Fruit fly (Drosophila melanogaster) whole organism, embryonic: ENCODE measurements around the gene MRG15.
A peak's percentile ranks its signal among the peaks of the same experiment; 100 is the strongest.

Experiments used
- Adf1 ChIP-seq: fragments of 200-800 bp; sonication (Bioruptor generic); IDR thresholded peaks from 2 replicates; pipeline ENCODE4 v1.3.6; 2022; ENCODE audit warnings: missing biosample characterization, missing genetic modification characterization
- Bgb ChIP-seq: fragments of 200-800 bp; sonication (Bioruptor generic); IDR thresholded peaks from 2 replicates; pipeline ENCODE4 v1.3.6; 2022; ENCODE audit warnings: missing biosample characterization, missing genetic modification characterization; ENCODE audit not compliant: partially characterized antibody
- C15 ChIP-seq: fragments of 200-800 bp; sonication (Bioruptor generic); IDR thresholded peaks from 3 replicates; pipeline ENCODE4 v1.3.6; 2022; ENCODE audit warnings: missing biosample characterization, missing genetic modification characterization
- CG10147 ChIP-seq: fragments of 200-800 bp; sonication (Bioruptor generic); optimal IDR thresholded peaks from 2 replicates; lab custom pipeline; 2019; ENCODE audit warnings: missing biosample characterization, mild to moderate bottlenecking, missing genetic modification characterization, moderate library complexity
- CG10431 ChIP-seq: fragments of 200-800 bp; sonication (Bioruptor generic); optimal IDR thresholded peaks from 3 replicates; lab custom pipeline; 2018; ENCODE audit warnings: missing biosample characterization, mild to moderate bottlenecking, missing genetic modification characterization
- CG10979 ChIP-seq: fragments of 200-800 bp; sonication (Bioruptor generic); optimal IDR thresholded peaks from 2 replicates; lab custom pipeline; 2018; ENCODE audit warnings: missing biosample characterization, mild to moderate bottlenecking, missing genetic modification characterization, moderate library complexity
- CG11247 ChIP-seq: fragments of 200-800 bp; sonication (Bioruptor generic); IDR thresholded peaks from 2 replicates; pipeline ENCODE4 v1.3.6; 2022; ENCODE audit warnings: missing biosample characterization, missing genetic modification characterization
- CG12155 ChIP-seq: fragments of 200-800 bp; sonication (Bioruptor generic); optimal IDR thresholded peaks from 3 replicates; lab custom pipeline; 2016; ENCODE audit warnings: missing biosample characterization, missing genetic modification characterization
- CG13123 ChIP-seq: fragments of 200-800 bp; sonication (Bioruptor generic); optimal IDR thresholded peaks from 2 replicates; lab custom pipeline; 2016; ENCODE audit warnings: missing biosample characterization, missing genetic modification characterization
- CG14014 ChIP-seq: fragments of 200-800 bp; sonication (Bioruptor generic); IDR thresholded peaks from 2 replicates; pipeline ENCODE4 v1.3.6; 2022; ENCODE audit warnings: missing biosample characterization, missing genetic modification characterization
- CG15696 ChIP-seq: fragments of 200-800 bp; sonication (Bioruptor generic); optimal IDR thresholded peaks from 2 replicates; lab custom pipeline; 2019; ENCODE audit warnings: missing biosample characterization, mild to moderate bottlenecking, missing genetic modification characterization, moderate library complexity
- CG16813 ChIP-seq: fragments of 200-800 bp; sonication (Bioruptor generic); IDR thresholded peaks from 3 replicates; pipeline ENCODE4 v1.3.6; 2022; ENCODE audit warnings: missing biosample characterization, missing genetic modification characterization; ENCODE audit not compliant: partially characterized antibody
- CG18599 ChIP-seq: fragments of 200-800 bp; sonication (Bioruptor generic); optimal IDR thresholded peaks from 3 replicates; lab custom pipeline; 2017; ENCODE audit warnings: missing biosample characterization, missing genetic modification characterization, mild to moderate bottlenecking, moderate library complexity, missing genetic modification reagents
- CG2199 ChIP-seq: fragments of 200-800 bp; sonication (Bioruptor generic); IDR thresholded peaks from 3 replicates; pipeline ENCODE4 v1.3.6; 2022; ENCODE audit warnings: missing biosample characterization, missing genetic modification characterization
- CG2712 ChIP-seq: fragments of 200-800 bp; optimal IDR thresholded peaks from 3 replicates; lab custom pipeline; 2019; ENCODE audit warnings: missing biosample characterization, mild to moderate bottlenecking, missing genetic modification characterization, moderate library complexity
- CG2889 ChIP-seq: fragments of 200-800 bp; sonication (Bioruptor generic); IDR thresholded peaks from 3 replicates; pipeline ENCODE4 v1.3.6; 2022; ENCODE audit warnings: missing biosample characterization, missing genetic modification characterization
- CG3281 ChIP-seq: fragments of 200-800 bp; sonication (Bioruptor generic); optimal IDR thresholded peaks from 3 replicates; lab custom pipeline; 2017; ENCODE audit warnings: missing biosample characterization, mild to moderate bottlenecking, missing genetic modification characterization
- CG33557 ChIP-seq: fragments of 200-800 bp; sonication (Bioruptor generic); optimal IDR thresholded peaks from 2 replicates; lab custom pipeline; 2019; ENCODE audit warnings: missing biosample characterization, mild to moderate bottlenecking, missing genetic modification characterization, moderate library complexity
- CG4282 ChIP-seq: fragments of 200-800 bp; sonication (Bioruptor generic); optimal IDR thresholded peaks from 2 replicates; lab custom pipeline; 2016; ENCODE audit warnings: missing biosample characterization, missing genetic modification characterization
- CG4328 ChIP-seq: fragments of 200-800 bp; sonication (Bioruptor generic); optimal IDR thresholded peaks from 3 replicates; lab custom pipeline; 2017; ENCODE audit warnings: missing biosample characterization, missing genetic modification reagents, missing genetic modification characterization
- CG4707 ChIP-seq: fragments of 200-800 bp; sonication (Bioruptor generic); optimal IDR thresholded peaks from 2 replicates; lab custom pipeline; 2018; ENCODE audit warnings: missing biosample characterization, mild to moderate bottlenecking, missing genetic modification characterization, moderate library complexity
- CG7372 ChIP-seq: fragments of 200-800 bp; sonication (Bioruptor generic); IDR thresholded peaks from 2 replicates; pipeline ENCODE4 v1.3.6; 2022; ENCODE audit warnings: missing biosample characterization, missing genetic modification characterization
- CG7786 ChIP-seq: fragments of 200-800 bp; sonication (Bioruptor generic); optimal IDR thresholded peaks from 2 replicates; lab custom pipeline; 2016; ENCODE audit warnings: missing biosample characterization, missing genetic modification characterization
- CG8765 ChIP-seq: fragments of 200-800 bp; sonication (Bioruptor generic); IDR thresholded peaks from 2 replicates; pipeline ENCODE4 v1.3.6; 2022; ENCODE audit warnings: missing biosample characterization, missing genetic modification characterization
- Chrac-16 ChIP-seq: fragments of 200-800 bp; sonication (Bioruptor generic); optimal IDR thresholded peaks from 3 replicates; lab custom pipeline; 2016; ENCODE audit warnings: missing biosample characterization, missing genetic modification characterization
- D19B ChIP-seq: fragments of 200-800 bp; sonication (Bioruptor generic); optimal IDR thresholded peaks from 2 replicates; lab custom pipeline; 2017; ENCODE audit warnings: missing biosample characterization, mild to moderate bottlenecking, missing genetic modification characterization
- E2f2 ChIP-seq: fragments of 200-800 bp; sonication (Bioruptor generic); IDR thresholded peaks from 2 replicates; pipeline ENCODE4 v1.3.6; 2022; ENCODE audit warnings: missing biosample characterization, missing genetic modification characterization
- Gug ChIP-seq: fragments of 200-800 bp; sonication (Bioruptor generic); IDR thresholded peaks from 4 replicates; pipeline ENCODE4 v1.3.6; 2022; ENCODE audit warnings: missing biosample characterization, missing genetic modification characterization
- Hmx ChIP-seq: fragments of 200-800 bp; sonication (Bioruptor generic); optimal IDR thresholded peaks from 2 replicates; lab custom pipeline; 2016; ENCODE audit warnings: missing biosample characterization, missing genetic modification characterization
- Hsf ChIP-seq: fragments of 200-800 bp; sonication (Bioruptor generic); optimal IDR thresholded peaks from 3 replicates; lab custom pipeline; 2016; ENCODE audit warnings: missing biosample characterization, missing genetic modification characterization
- Med ChIP-seq: fragments of 200-800 bp; sonication (Bioruptor generic); peaks from one replicate; lab custom pipeline; 2016; ENCODE audit warnings: missing biosample characterization, missing genetic modification characterization, mild to moderate bottlenecking, inconsistent platforms, moderate library complexity
- Optix ChIP-seq: fragments of 200-800 bp; sonication (Bioruptor generic); IDR thresholded peaks from 3 replicates; pipeline ENCODE4 v1.3.6; 2022; ENCODE audit warnings: missing biosample characterization, missing genetic modification characterization
- TFAM ChIP-seq: fragments of 200-800 bp; sonication (Bioruptor generic); optimal IDR thresholded peaks from 2 replicates; lab custom pipeline; 2017; ENCODE audit warnings: missing biosample characterization, missing genetic modification characterization, inconsistent platforms
- Tbp ChIP-seq: fragments of >200 bp; optimal IDR thresholded peaks from 2 replicates; lab custom pipeline; 2018; ENCODE audit warnings: missing biosample characterization, missing genetic modification characterization
- btn ChIP-seq: fragments of 200-800 bp; sonication (Bioruptor generic); optimal IDR thresholded peaks from 2 replicates; lab custom pipeline; 2016; ENCODE audit warnings: missing biosample characterization, missing genetic modification characterization
- cad ChIP-seq: fragments of >200 bp; optimal IDR thresholded peaks from 2 replicates; lab custom pipeline; 2017; ENCODE audit warnings: missing biosample characterization, missing genetic modification characterization
- crc ChIP-seq: fragments of 200-800 bp; sonication (Bioruptor generic); optimal IDR thresholded peaks from 2 replicates; lab custom pipeline; 2016; ENCODE audit warnings: missing biosample characterization, missing genetic modification characterization
- dm ChIP-seq: fragments of 200-800 bp; sonication (Bioruptor generic); optimal IDR thresholded peaks from 3 replicates; lab custom pipeline; 2016; ENCODE audit warnings: missing biosample characterization, missing genetic modification characterization
- emc ChIP-seq: fragments of 200-800 bp; sonication (Bioruptor generic); optimal IDR thresholded peaks from 2 replicates; lab custom pipeline; 2016; ENCODE audit warnings: missing biosample characterization, missing genetic modification characterization
- ewg ChIP-seq: fragments of 200-800 bp; sonication (Bioruptor generic); optimal IDR thresholded peaks from 3 replicates; lab custom pipeline; 2017; ENCODE audit warnings: mild to moderate bottlenecking, missing biosample characterization, missing genetic modification reagents, missing genetic modification characterization
- eyg ChIP-seq: fragments of 200-800 bp; sonication (Bioruptor generic); optimal IDR thresholded peaks from 3 replicates; lab custom pipeline; 2016; ENCODE audit warnings: missing biosample characterization, missing genetic modification characterization
- gro ChIP-seq: fragments of 200-800 bp; sonication (Bioruptor generic); optimal IDR thresholded peaks from 2 replicates; lab custom pipeline; 2016; ENCODE audit warnings: missing biosample characterization, missing genetic modification characterization
- ham ChIP-seq: fragments of 200-800 bp; sonication (Bioruptor generic); IDR thresholded peaks from 2 replicates; pipeline ENCODE4 v1.3.6; 2022; ENCODE audit warnings: missing biosample characterization, missing genetic modification characterization
- lab ChIP-seq: fragments of 200-800 bp; sonication (Bioruptor generic); optimal IDR thresholded peaks from 3 replicates; lab custom pipeline; 2017; ENCODE audit warnings: missing biosample characterization, missing genetic modification characterization, mild to moderate bottlenecking, moderate library complexity, missing genetic modification reagents
- nerfin-1 ChIP-seq: fragments of 200-800 bp; sonication (Bioruptor generic); optimal IDR thresholded peaks from 3 replicates; lab custom pipeline; 2019; ENCODE audit warnings: missing biosample characterization, mild to moderate bottlenecking, missing genetic modification characterization, moderate library complexity
- oc ChIP-seq: fragments of 200-800 bp; sonication (Bioruptor generic); optimal IDR thresholded peaks from 2 replicates; lab custom pipeline; 2018; ENCODE audit warnings: missing biosample characterization, mild to moderate bottlenecking, missing genetic modification characterization, moderate library complexity
- phol ChIP-seq: fragments of 200-800 bp; sonication (Bioruptor generic); optimal IDR thresholded peaks from 3 replicates; lab custom pipeline; 2018; ENCODE audit warnings: missing biosample characterization, mild to moderate bottlenecking, missing genetic modification characterization, moderate library complexity
- seq ChIP-seq: fragments of 200-800 bp; sonication (Bioruptor generic); IDR thresholded peaks from 2 replicates; pipeline ENCODE4 v1.3.6; 2022; ENCODE audit warnings: missing biosample characterization, missing genetic modification characterization
- sqz ChIP-seq: fragments of 200-800 bp; sonication (Bioruptor generic); optimal IDR thresholded peaks from 3 replicates; lab custom pipeline; 2018; ENCODE audit warnings: missing biosample characterization, mild to moderate bottlenecking, missing genetic modification characterization
- tll ChIP-seq, 2 experiments: fragments of 200-800 bp in 1 of 2; fragments of >200 bp in 1 of 2; sonication (Bioruptor generic) in 1 of 2; optimal IDR thresholded peaks; 2 replicates each; lab custom pipeline; 2017 to 2019; ENCODE audit warnings: missing biosample characterization in 2 of 2, missing genetic modification characterization in 2 of 2, mild to moderate bottlenecking in 1 of 2, moderate library complexity in 1 of 2
- tna ChIP-seq: fragments of 200-800 bp; sonication (Bioruptor generic); IDR thresholded peaks from 2 replicates; pipeline ENCODE4 v1.3.6; 2022; ENCODE audit warnings: missing biosample characterization, missing genetic modification characterization; ENCODE audit not compliant: partially characterized antibody
- vfl ChIP-seq: fragments of 200-800 bp; sonication (Bioruptor generic); optimal IDR thresholded peaks from 2 replicates; lab custom pipeline; 2016; ENCODE audit warnings: missing biosample characterization, missing genetic modification characterization

The MRG15 gene

dm6 chr3R:15287763-15288162 lies 9.9 kb upstream of the MRG15 start (continued):
- TF ChIP-seq gro (GFP tag; lab: Kevin White, UChicago) = peak; percentile 37
- no peak for TF ChIP-seq C15 (GFP tag; lab: Robert Waterston, UW)
- no peak for TF ChIP-seq ham (GFP tag; lab: Robert Waterston, UW)
- no peak for TF ChIP-seq tna (GFP tag; lab: Robert Waterston, UW)
- TF ChIP-seq phol (tag; lab: Kevin White, UChicago) = peak; percentile 55
- TF ChIP-seq CG10979 = no peak
- TF ChIP-seq CG14014 (GFP tag; lab: Robert Waterston, UW) = no peak
- TF ChIP-seq lab = no peak
- no peak for TF ChIP-seq CG4707 (GFP tag; lab: Kevin White, UChicago)
- no peak for TF ChIP-seq E2f2 (GFP tag; lab: Robert Waterston, UW)
- no peak for TF ChIP-seq CG12155
- no peak for TF ChIP-seq crc (GFP tag; lab: Kevin White, UChicago)
- TF ChIP-seq CG10147 = no peak
- TF ChIP-seq Hmx = no peak
- no peak for TF ChIP-seq cad (GFP tag; lab: Kevin White, UChicago)
- TF ChIP-seq eyg = no peak
- TF ChIP-seq CG4282 (GFP tag; lab: Kevin White, UChicago) = peak; percentile 46
- TF ChIP-seq CG13123 (GFP tag; lab: Kevin White, UChicago) = no peak
- no peak for TF ChIP-seq CG2199 (GFP tag; lab: Robert Waterston, UW)
- TF ChIP-seq emc (GFP tag; lab: Kevin White, UChicago) = no peak
- no peak for TF ChIP-seq CG8765
- TF ChIP-seq tll (GFP tag; optimal IDR thresholded peaks at IDR 0.05; lab: Kevin White, UChicago) = peak in 1 of 2 experiments; percentile 34
- TF ChIP-seq Hsf (GFP tag; lab: Kevin White, UChicago) = peak; percentile 24
- TF ChIP-seq TFAM = no peak
- no peak for TF ChIP-seq CG16813 (GFP tag; lab: Robert Waterston, UW)
- peak; percentile 91 for TF ChIP-seq sqz
- TF ChIP-seq Chrac-16 (GFP tag; lab: Kevin White, UChicago) = no peak
- TF ChIP-seq oc (tag; lab: Kevin White, UChicago) = peak; percentile 33
- TF ChIP-seq dm (GFP tag; lab: Kevin White, UChicago) = peak; percentile 90
- no peak for TF ChIP-seq CG11247 (GFP tag; lab: Robert Waterston, UW)
- no peak for TF ChIP-seq Adf1
- peak; percentile 19 for TF ChIP-seq CG2712 (tag; lab: Kevin White, UChicago)
- TF ChIP-seq btn (GFP tag; lab: Kevin White, UChicago) = no peak
- TF ChIP-seq vfl (GFP tag; lab: Kevin White, UChicago) = no peak
- TF ChIP-seq CG18599 = no peak
- no peak for TF ChIP-seq Optix
- TF ChIP-seq CG15696 (tag; lab: Kevin White, UChicago) = no peak
- TF ChIP-seq nerfin-1 (tag; lab: Kevin White, UChicago) = peak; percentile 23
- no peak for TF ChIP-seq Tbp (GFP tag; lab: Kevin White, UChicago)
- peak; percentile 86 for TF ChIP-seq Med
- no peak for TF ChIP-seq Gug (GFP tag; lab: Robert Waterston, UW)
- TF ChIP-seq ewg (GFP tag; lab: Kevin White, UChicago) = peak; percentile 25
- TF ChIP-seq D19B (GFP tag; lab: Kevin White, UChicago) = no peak
- no peak for TF ChIP-seq CG10431
- TF ChIP-seq CG4328 (GFP tag; lab: Kevin White, UChicago) = no peak
- TF ChIP-seq CG7372 (GFP tag; lab: Robert Waterston, UW) = no peak
- no peak for TF ChIP-seq CG2889 (GFP tag; lab: Robert Waterston, UW)
- TF ChIP-seq CG3281 (GFP tag; lab: Kevin White, UChicago) = no peak
- no peak for TF ChIP-seq Bgb
- TF ChIP-seq CG33557 = no peak
- no peak for TF ChIP-seq seq
- TF ChIP-seq CG7786 = no peak
